Fruit fly (Drosophila melanogaster) S2 (cell line): ENCODE measurements around the gene CG9451.

ENCODE experiments used
- CG8478 ChIP-seq: fragments of >200 bp; optimal IDR thresholded peaks from 2 replicates; lab custom pipeline; 2018
- CTCF ChIP-seq, 2 experiments: fragments of >200 bp; optimal IDR thresholded peaks; 2 replicates each; lab custom pipeline; 2018

- no peak for TF ChIP-seq CG8478 (lab: Kevin White, UChicago)
- no peak for TF ChIP-seq CTCF (optimal IDR thresholded peaks at IDR 0.05; lab: Kevin White, UChicago)
Measured at dm6 chr3L:19494954-19495353, 5.6 kb downstream of the CG9451 start.
